4 fruit fly cellular contexts compared by ENCODE assay signal in genomic region chr3R:11868562-11868961, dm6.
A peak's percentile ranks its signal among the peaks of the same experiment; 100 is the strongest.
TF ChIP-seq lines count a peak whose summit lies in the region.

No protein-coding gene starts in this region.

- no peak for TF ChIP-seq CTCF in whole organism, embryonic (GFP tag; optimal IDR thresholded peaks at IDR 0.05; lab: Kevin White, UChicago)

TF ChIP-seq in whole organism, 6 proteins besides CTCF, POLR2A, EP300 and RAD21:
- peak; percentile 19 for TF ChIP-seq pan (optimal IDR thresholded peaks at IDR 0.05; lab: Kevin White, UChicago)
- TF ChIP-seq usp (GFP tag; optimal IDR thresholded peaks at IDR 0.05; lab: Kevin White, UChicago) = no peak
- no peak for TF ChIP-seq EcR (GFP tag; optimal IDR thresholded peaks at IDR 0.05; lab: Kevin White, UChicago)
- TF ChIP-seq Dll (optimal IDR thresholded peaks at IDR 0.05; lab: Kevin White, UChicago) = no peak
TF ChIP-seq in whole organism: peak in this region for 1.

TF ChIP-seq in whole organism, embryonic, 481 proteins besides CTCF, POLR2A, EP300 and RAD21 (continues in another document):
- TF ChIP-seq tio (GFP tag; optimal IDR thresholded peaks at IDR 0.05; lab: Kevin White, UChicago) (no peak), CG31365 (tag; optimal IDR thresholded peaks at IDR 0.05; lab: Kevin White, UChicago) (no peak), CG9437 (GFP tag; optimal IDR thresholded peaks at IDR 0.05; lab: Kevin White, UChicago) (no peak), ab (GFP tag; optimal IDR thresholded peaks at IDR 0.05; lab: Kevin White, UChicago) (no peak), Dip3 (GFP tag; optimal IDR thresholded peaks at IDR 0.05; lab: Kevin White, UChicago) (no peak), luna (GFP tag; optimal IDR thresholded peaks at IDR 0.05; lab: Kevin White, UChicago) (no peak), dpn (GFP tag; optimal IDR thresholded peaks at IDR 0.05; lab: Kevin White, UChicago) (no peak), jing (GFP tag; optimal IDR thresholded peaks at IDR 0.05; lab: Kevin White, UChicago) (no peak), Adf1 (GFP tag; IDR thresholded peaks at IDR 0.05; lab: Robert Waterston, UW) (peak; percentile 95), z (GFP tag; IDR thresholded peaks at IDR 0.05; lab: Robert Waterston, UW) (no peak), zfh1 (GFP tag; IDR thresholded peaks at IDR 0.05; lab: Robert Waterston, UW) (no peak), gfzf (GFP tag; optimal IDR thresholded peaks at IDR 0.05; lab: Kevin White, UChicago) (no peak), Six4 (GFP tag; optimal IDR thresholded peaks at IDR 0.05; lab: Kevin White, UChicago) (no peak), CG16813 (GFP tag; IDR thresholded peaks at IDR 0.05; lab: Robert Waterston, UW; ENCODE audit: partially characterized antibody) (no peak), lbe (GFP tag; optimal IDR thresholded peaks at IDR 0.05; lab: Kevin White, UChicago) (peak; percentile 28), CG5180 (GFP tag; optimal IDR thresholded peaks at IDR 0.05; lab: Kevin White, UChicago) (peak; percentile 72), ATbp (GFP tag; optimal IDR thresholded peaks at IDR 0.05; lab: Kevin White, UChicago) (no peak), CoRest (tag; optimal IDR thresholded peaks at IDR 0.05; lab: Kevin White, UChicago) (no peak), Rfx (GFP tag; IDR thresholded peaks at IDR 0.05; lab: Robert Waterston, UW) (no peak), Atf-2 (GFP tag; optimal IDR thresholded peaks at IDR 0.05; lab: Kevin White, UChicago) (no peak), CG17359 (tag; optimal IDR thresholded peaks at IDR 0.05; lab: Kevin White, UChicago) (no peak), CG1603 (tag; optimal IDR thresholded peaks at IDR 0.05; lab: Kevin White, UChicago) (no peak), CG1602 (GFP tag; optimal IDR thresholded peaks at IDR 0.05; lab: Kevin White, UChicago) (no peak), twi (tag; optimal IDR thresholded peaks at IDR 0.05; lab: Kevin White, UChicago) (no peak), tgo (GFP tag; IDR thresholded peaks at IDR 0.05; lab: Robert Waterston, UW) (no peak), Sry-δ (GFP tag; optimal IDR thresholded peaks at IDR 0.05; lab: Kevin White, UChicago) (no peak), Poxn (GFP tag; IDR thresholded peaks at IDR 0.05; lab: Robert Waterston, UW) (no peak), vvl (GFP tag; IDR thresholded peaks at IDR 0.05; lab: Robert Waterston, UW) (peak; percentile 17; the same call in 1 of the 2 replicates), zf30C (GFP tag; optimal IDR thresholded peaks at IDR 0.05; lab: Kevin White, UChicago) (no peak), cg (GFP tag; optimal IDR thresholded peaks at IDR 0.05; lab: Kevin White, UChicago) (peak; percentile 58), CG12769 (tag; optimal IDR thresholded peaks at IDR 0.05; lab: Kevin White, UChicago) (no peak)

TF ChIP-seq in whole organism, prepupa, 60 proteins besides CTCF, POLR2A, EP300 and RAD21:
- TF ChIP-seq Hr39 (GFP tag; optimal IDR thresholded peaks at IDR 0.05; lab: Kevin White, UChicago) (no peak), dac (GFP tag; optimal IDR thresholded peaks at IDR 0.05; lab: Kevin White, UChicago) (no peak), OdsH (GFP tag; optimal IDR thresholded peaks at IDR 0.05; lab: Kevin White, UChicago) (no peak), CG6163 (GFP tag; IDR thresholded peaks at IDR 0.05; lab: Robert Waterston, UW) (0 out of 3 replicates have a peak, but pooled peaks have one; percentile 5), cyc (GFP tag; optimal IDR thresholded peaks at IDR 0.05; lab: Kevin White, UChicago) (no peak), CG10631 (GFP tag; optimal IDR thresholded peaks at IDR 0.05; lab: Kevin White, UChicago) (no peak), CG8319 (GFP tag; optimal IDR thresholded peaks at IDR 0.05; lab: Kevin White, UChicago) (no peak), CG15336 (GFP tag; IDR thresholded peaks at IDR 0.05; lab: Robert Waterston, UW) (0 out of 2 replicates have a peak, but pooled peaks have one; percentile 14), Smox (GFP tag; optimal IDR thresholded peaks at IDR 0.05; lab: Kevin White, UChicago) (no peak), CG3919 (GFP tag; optimal IDR thresholded peaks at IDR 0.05; lab: Kevin White, UChicago) (no peak)
TF ChIP-seq in whole organism, prepupa: peak in this region for 2.

TF ChIP-seq in whole organism, wandering third instar larva, 38 proteins besides CTCF, POLR2A, EP300 and RAD21:
- TF ChIP-seq fru (GFP tag; optimal IDR thresholded peaks at IDR 0.05; lab: Kevin White, UChicago) (peak; percentile 50), Dif (GFP tag; optimal IDR thresholded peaks at IDR 0.05; lab: Kevin White, UChicago; ENCODE audit: partially characterized antibody) (peak; percentile 61), foxo (GFP tag; optimal IDR thresholded peaks at IDR 0.05; lab: Kevin White, UChicago) (no peak), OdsH (GFP tag; optimal IDR thresholded peaks at IDR 0.05; lab: Kevin White, UChicago) (no peak), Vsx2 (GFP tag; optimal IDR thresholded peaks at IDR 0.05; lab: Kevin White, UChicago; ENCODE audit: partially characterized antibody) (peak; percentile 14), N (GFP tag; optimal IDR thresholded peaks at IDR 0.05; lab: Kevin White, UChicago) (peak; percentile 9), Rel (GFP tag; optimal IDR thresholded peaks at IDR 0.05; lab: Kevin White, UChicago) (peak; percentile 32), Rel (tag; optimal IDR thresholded peaks at IDR 0.05; lab: Kevin White, UChicago) (no peak), dl (GFP tag; optimal IDR thresholded peaks at IDR 0.05; lab: Kevin White, UChicago; ENCODE audit: insufficient read depth in 1 of 2, partially characterized antibody in 2 of 2) (peak in 1 of 2 experiments; percentile 22)
